Worm (Caenorhabditis elegans) whole organism, L4 larva: Measurements from ENCODE around the gene sod-4.

ENCODE experiments used
- F37D6.2 ChIP-seq: sonication (generic microtip); optimal IDR thresholded peaks from 2 replicates; lab custom pipeline; 2016; ENCODE audit warnings: mild to moderate bottlenecking, missing genetic modification characterization, missing compliant biosample characterization
- R02D3.7 ChIP-seq: fragments of 150-350 bp; sonication (generic microtip); optimal IDR thresholded peaks from 3 replicates; lab custom pipeline; 2014; ENCODE audit warnings: missing biosample characterization, missing genetic modification characterization
- T26A8.4 ChIP-seq: fragments of 200-800 bp; sonication (Bioruptor generic); IDR thresholded peaks from 2 replicates; pipeline ENCODE4 v1.3.6; 2022; ENCODE audit warnings: missing genetic modification characterization, missing compliant biosample characterization
- Y105C5A.15 ChIP-seq: fragments of 200-800 bp; sonication (Bioruptor generic); IDR thresholded peaks from 2 replicates; pipeline ENCODE4 v1.3.6; 2022; ENCODE audit warnings: missing genetic modification characterization, missing compliant biosample characterization
- Y48G9A.11 ChIP-seq: fragments of 200-800 bp; sonication (Bioruptor generic); IDR thresholded peaks from 2 replicates; pipeline ENCODE4 v1.3.6; 2022; ENCODE audit warnings: missing genetic modification reagents, missing genetic modification characterization, missing compliant biosample characterization
- Y5F2A.4 ChIP-seq: fragments of 200-800 bp; sonication (Bioruptor generic); optimal IDR thresholded peaks from 2 replicates; lab custom pipeline; 2018; ENCODE audit warnings: mild to moderate bottlenecking, missing genetic modification characterization, missing compliant biosample characterization
- ZK546.5 ChIP-seq, 2 experiments: sonication (generic microtip); optimal IDR thresholded peaks; 2 replicates each; lab custom pipeline; 2017; ENCODE audit warnings: missing biosample characterization in 2 of 2, missing genetic modification characterization in 2 of 2
- aha-1 ChIP-seq: fragments of 150-350 bp; peaks from one replicate; lab custom pipeline; 2014; ENCODE audit warnings: missing biosample characterization, missing genetic modification characterization
- arid-1 ChIP-seq: fragments of 200-800 bp; sonication (Bioruptor generic); conservative IDR thresholded peaks from 2 replicates; pipeline ENCODE4 v1.3.6; 2022; ENCODE audit warnings: missing genetic modification reagents, missing genetic modification characterization, missing compliant biosample characterization
- cey-2 ChIP-seq: sonication (generic microtip); optimal IDR thresholded peaks from 3 replicates; lab custom pipeline; 2017; ENCODE audit warnings: missing genetic modification characterization, mild to moderate bottlenecking, missing compliant biosample characterization, antibody characterized with exemption, borderline replicate concordance; ENCODE audit not compliant: insufficient read depth
- daf-16 ChIP-seq, 3 experiments: sonication (generic microtip); optimal IDR thresholded peaks; 2 replicates each; lab custom pipeline; 2016 to 2017; ENCODE audit warnings: missing genetic modification characterization in 3 of 3, missing genetic modification reagents in 3 of 3, mild to moderate bottlenecking in 2 of 3, missing compliant biosample characterization in 2 of 3, missing biosample characterization in 1 of 3, moderate library complexity in 1 of 3
- daf-8 ChIP-seq: fragments of 200-800 bp; sonication (Bioruptor generic); IDR thresholded peaks from 2 replicates; pipeline ENCODE4 v1.3.6; 2022; ENCODE audit warnings: missing genetic modification characterization, missing compliant biosample characterization
- dmd-6 ChIP-seq: fragments of 200-800 bp; sonication (Bioruptor generic); IDR thresholded peaks from 2 replicates; pipeline ENCODE4 v1.3.6; 2022; ENCODE audit warnings: missing genetic modification reagents, missing genetic modification characterization, missing compliant biosample characterization
- duxl-1 ChIP-seq: sonication (generic microtip); optimal IDR thresholded peaks from 2 replicates; lab custom pipeline; 2016; ENCODE audit warnings: mild to moderate bottlenecking, missing genetic modification characterization, moderate library complexity, missing compliant biosample characterization; ENCODE audit not compliant: poor library complexity
- fos-1 ChIP-seq: fragments of 150-350 bp; optimal IDR thresholded peaks from 2 replicates; lab custom pipeline; 2014; ENCODE audit warnings: missing biosample characterization, missing genetic modification characterization
- hlh-11 ChIP-seq: fragments of 200-800 bp; sonication (Bioruptor generic); optimal IDR thresholded peaks from 2 replicates; lab custom pipeline; 2018; ENCODE audit warnings: mild to moderate bottlenecking, missing genetic modification characterization, missing compliant biosample characterization
- hlh-30 ChIP-seq: sonication (generic microtip); optimal IDR thresholded peaks from 2 replicates; lab custom pipeline; 2017; ENCODE audit warnings: antibody characterized with exemption, mild to moderate bottlenecking, missing genetic modification characterization, missing compliant biosample characterization; ENCODE audit not compliant: insufficient read depth
- lin-1 ChIP-seq: fragments of 200-800 bp; sonication (Bioruptor generic); IDR thresholded peaks from 2 replicates; pipeline ENCODE4 v1.3.6; 2022; ENCODE audit warnings: missing genetic modification reagents, missing genetic modification characterization, missing compliant biosample characterization
- lin-13 ChIP-seq: fragments of 150-350 bp; optimal IDR thresholded peaks from 2 replicates; lab custom pipeline; 2014; ENCODE audit warnings: missing biosample characterization, missing genetic modification reagents, missing genetic modification characterization
- lin-15B ChIP-seq: fragments of 150-350 bp; sonication (generic microtip); optimal IDR thresholded peaks from 3 replicates; lab custom pipeline; 2014; ENCODE audit warnings: missing biosample characterization, missing genetic modification characterization
- lin-29 ChIP-seq: fragments of 200-800 bp; sonication (Bioruptor generic); IDR thresholded peaks from 2 replicates; pipeline ENCODE4 v1.3.6; 2022; ENCODE audit warnings: missing genetic modification reagents, missing genetic modification characterization, missing compliant biosample characterization
- lsy-2 ChIP-seq, 2 experiments: fragments of 150-350 bp in 1 of 2; sonication (generic microtip) in 1 of 2; optimal IDR thresholded peaks; 2 replicates each; lab custom pipeline; 2014 to 2017; ENCODE audit warnings: missing biosample characterization in 2 of 2, missing genetic modification characterization in 2 of 2
- madf-9 ChIP-seq: fragments of 200-800 bp; sonication (Bioruptor generic); conservative IDR thresholded peaks from 2 replicates; pipeline ENCODE4 v1.3.6; 2022; ENCODE audit warnings: missing genetic modification reagents, missing genetic modification characterization, missing compliant biosample characterization
- mes-2 ChIP-seq: sonication (generic microtip); optimal IDR thresholded peaks from 2 replicates; lab custom pipeline; 2016; ENCODE audit warnings: missing genotype, mild to moderate bottlenecking, missing genetic modification characterization, missing compliant biosample characterization; ENCODE audit not compliant: poor library complexity, severe bottlenecking
- mxl-3 ChIP-seq: fragments of 200-800 bp; sonication (Bioruptor generic); optimal IDR thresholded peaks from 2 replicates; lab custom pipeline; 2018; ENCODE audit warnings: mild to moderate bottlenecking, missing genetic modification characterization, missing compliant biosample characterization
- nhr-11 ChIP-seq: fragments of 150-350 bp; optimal IDR thresholded peaks from 2 replicates; lab custom pipeline; 2014; ENCODE audit warnings: missing biosample characterization, missing genetic modification characterization
- nhr-48 ChIP-seq: sonication (generic microtip); optimal IDR thresholded peaks from 2 replicates; lab custom pipeline; 2016; ENCODE audit warnings: mild to moderate bottlenecking, missing genetic modification characterization, missing compliant biosample characterization
- saeg-2 ChIP-seq: fragments of 200-800 bp; sonication (Bioruptor generic); IDR thresholded peaks from 2 replicates; pipeline ENCODE4 v1.3.6; 2022; ENCODE audit warnings: missing genetic modification reagents, missing genetic modification characterization, missing compliant biosample characterization
- spr-3 ChIP-seq: fragments of 200-800 bp; sonication (Bioruptor generic); optimal IDR thresholded peaks from 2 replicates; lab custom pipeline; 2018; ENCODE audit warnings: mild to moderate bottlenecking, missing genetic modification characterization, missing compliant biosample characterization
- unc-62 ChIP-seq, 3 experiments: fragments of 150-350 bp in 1 of 3; sonication (generic microtip); optimal IDR thresholded peaks in 2 of 3; peaks in 1 of 3; 1 replicate in 1 of 3; 2 replicates in 2 of 3; lab custom pipeline; 2014 to 2017; ENCODE audit warnings: missing biosample characterization in 3 of 3, missing genetic modification characterization in 3 of 3, missing genetic modification reagents in 3 of 3, missing genotype in 1 of 3
- zag-1 ChIP-seq: fragments of 150-350 bp; optimal IDR thresholded peaks from 2 replicates; lab custom pipeline; 2014; ENCODE audit warnings: missing biosample characterization, missing genetic modification characterization

The sod-4 gene

DNA sequence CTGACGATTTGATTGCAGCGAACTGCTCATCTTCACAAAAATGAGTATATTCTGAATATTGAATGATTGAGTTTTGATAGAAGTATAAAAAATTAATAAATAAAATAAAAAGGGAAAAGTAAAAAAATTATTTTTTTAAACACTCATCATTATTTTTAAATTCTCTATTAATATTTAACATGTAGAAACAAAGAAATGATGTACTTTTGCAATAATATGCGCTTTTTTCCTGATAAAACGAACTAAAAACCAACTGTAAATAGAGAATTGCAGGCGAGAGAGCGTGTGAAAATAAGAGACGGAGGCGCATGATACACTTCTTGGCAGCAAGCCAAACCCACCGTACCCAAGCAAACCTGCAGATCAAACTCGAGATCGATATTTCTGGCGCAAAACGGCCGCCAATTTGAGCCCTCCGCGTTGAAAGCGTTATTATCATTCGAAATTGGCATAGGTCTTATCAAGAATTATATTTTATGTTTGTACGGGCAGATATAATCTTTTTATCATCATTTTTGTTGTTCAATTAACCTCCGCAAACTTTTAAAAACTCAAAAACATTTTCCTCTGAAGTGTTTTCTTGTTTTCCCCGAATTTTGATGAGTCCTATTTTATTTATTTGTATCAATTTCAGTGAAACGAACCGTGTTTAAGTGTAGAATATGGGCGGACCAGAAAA, 44.1 kb downstream of the sod-4 start, which contains the start of the genes rheb-1 and spk-1 (continued):
- TF ChIP-seq saeg-2 (GFP tag; lab: Robert Waterston, UW) (peak; percentile 78; the same call in 1 of the 2 replicates), lin-29 (GFP tag; lab: Robert Waterston, UW) (peak; percentile 57; the same call in 1 of the 2 replicates), spr-3 (GFP tag; lab: Kevin White, UChicago) (peak; percentile 64), Y105C5A.15 (GFP tag; lab: Robert Waterston, UW) (no peak), zag-1 (tag; lab: Kevin White, UChicago) (no peak), Y5F2A.4 (GFP tag; lab: Kevin White, UChicago) (no peak)

- TF ChIP-seq daf-8 (GFP tag; lab: Robert Waterston, UW): no peak
- peak in 1 of 2 experiments; percentile 12 for TF ChIP-seq lsy-2 (tag; optimal IDR thresholded peaks at IDR 0.05; lab: Kevin White, UChicago)
- TF ChIP-seq hlh-11 (tag; lab: Kevin White, UChicago): peak; percentile 22
- TF ChIP-seq Y48G9A.11 (GFP tag; lab: Robert Waterston, UW): no peak
- TF ChIP-seq nhr-48 (tag; lab: Kevin White, UChicago): peak; percentile 52
- TF ChIP-seq mxl-3 (GFP tag; lab: Kevin White, UChicago): peak; percentile 93
- TF ChIP-seq mes-2 (tag; lab: Kevin White, UChicago): peak; percentile 17
- peak; percentile 4 for TF ChIP-seq cey-2 (tag; lab: Kevin White, UChicago)
These were observed 45.4 kb downstream of the sod-4 start for ce11 chrIII:9454730-9455129.

- TF ChIP-seq madf-9 (GFP tag; lab: Robert Waterston, UW): no peak
- TF ChIP-seq R02D3.7 (tag; lab: Kevin White, UChicago): no peak
- TF ChIP-seq daf-16 (GFP tag; optimal IDR thresholded peaks at IDR 0.05; lab: Kevin White, UChicago): no peak
- TF ChIP-seq daf-16 (tag; optimal IDR thresholded peaks at IDR 0.05; lab: Kevin White, UChicago): no peak
- no peak for TF ChIP-seq nhr-11 (tag; lab: Kevin White, UChicago)
- no peak for TF ChIP-seq duxl-1
- TF ChIP-seq fos-1 (tag; lab: Kevin White, UChicago): no peak
- no peak for TF ChIP-seq lin-1 (GFP tag; lab: Robert Waterston, UW)
- no peak for TF ChIP-seq lin-13 (GFP tag; lab: Kevin White, UChicago)
- no peak for TF ChIP-seq arid-1 (GFP tag; lab: Robert Waterston, UW)
- TF ChIP-seq saeg-2 (GFP tag; lab: Robert Waterston, UW): no peak
- no peak for TF ChIP-seq aha-1 (tag; lab: Kevin White, UChicago)
- TF ChIP-seq daf-8 (GFP tag; lab: Robert Waterston, UW): no peak
- TF ChIP-seq nhr-48 (tag; lab: Kevin White, UChicago): no peak
- no peak for TF ChIP-seq dmd-6 (GFP tag; lab: Robert Waterston, UW)
- TF ChIP-seq Y48G9A.11 (GFP tag; lab: Robert Waterston, UW): no peak
- no peak for TF ChIP-seq mes-2 (tag; lab: Kevin White, UChicago)
- TF ChIP-seq lin-15B (tag; lab: Kevin White, UChicago): no peak
These were observed 46.2 kb downstream of the sod-4 start, which contains the start of gene F54C8.7 for ce11 chrIII:9453962-9454361. F54C8.7 (minus strand) TSS chrIII:9454062.

DNA sequence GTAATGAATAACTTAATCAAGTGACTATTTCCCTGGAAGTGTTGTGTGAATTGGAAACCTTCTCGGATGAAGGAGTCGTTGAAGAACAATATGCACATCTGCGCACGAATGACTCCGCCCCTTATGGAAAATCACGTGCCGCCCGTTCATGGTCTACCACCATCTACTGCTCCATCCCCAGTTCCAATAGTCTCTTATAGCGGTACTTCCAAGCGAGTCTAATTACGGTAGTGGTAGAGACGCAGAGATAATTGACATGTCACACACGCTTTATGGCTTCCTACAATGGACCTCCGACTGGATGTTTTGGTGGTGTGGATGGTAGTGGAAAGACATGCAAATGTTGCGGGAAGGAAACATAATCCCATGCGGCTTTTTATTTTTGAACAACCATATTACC, 49.2 kb downstream of the sod-4 start:
- TF ChIP-seq hlh-30: peak; percentile 41
- peak; percentile 1 for TF ChIP-seq hlh-11 (tag; lab: Kevin White, UChicago)
- TF ChIP-seq mxl-3 (GFP tag; lab: Kevin White, UChicago): peak; percentile 12
- peak in 1 of 2 experiments; percentile 37 for TF ChIP-seq lsy-2 (tag; optimal IDR thresholded peaks at IDR 0.05; lab: Kevin White, UChicago)
- TF ChIP-seq Y48G9A.11 (GFP tag; lab: Robert Waterston, UW): no peak
- TF ChIP-seq ZK546.5 (tag; optimal IDR thresholded peaks at IDR 0.05; lab: Kevin White, UChicago): no peak
- TF ChIP-seq F37D6.2 (tag; lab: Kevin White, UChicago): no peak
- peak; percentile 17 for TF ChIP-seq mes-2 (tag; lab: Kevin White, UChicago)
- 0 out of 2 replicates have a peak, but pooled peaks have one; percentile 27 for TF ChIP-seq T26A8.4 (GFP tag; lab: Robert Waterston, UW)
- peak in 1 of 2 experiments; percentile 84 for TF ChIP-seq unc-62 (GFP tag; optimal IDR thresholded peaks at IDR 0.05 in 1 of 2; lab: Kevin White, UChicago)
- no peak for TF ChIP-seq unc-62 (tag; optimal IDR thresholded peaks at IDR 0.05; lab: Kevin White, UChicago)
